Worm (Caenorhabditis elegans) whole organism, L1 larva: ENCODE results near the gene ppk-3.

Experiments used
- C04F5.9 ChIP-seq: sonication (generic microtip); optimal IDR thresholded peaks from 2 replicates; lab custom pipeline; 2016; ENCODE audit warnings: missing genetic modification characterization, missing compliant biosample characterization
- C16A3.4 ChIP-seq: fragments of 150-350 bp; optimal IDR thresholded peaks from 2 replicates; lab custom pipeline; 2014; ENCODE audit warnings: missing biosample characterization, missing genetic modification characterization
- F16B12.6 ChIP-seq: fragments of 150-350 bp; optimal IDR thresholded peaks from 2 replicates; lab custom pipeline; 2014; ENCODE audit warnings: missing biosample characterization, missing genetic modification characterization
- aha-1 ChIP-seq: fragments of 150-350 bp; optimal IDR thresholded peaks from 2 replicates; lab custom pipeline; 2014; ENCODE audit warnings: missing biosample characterization, missing genetic modification characterization
- alr-1 ChIP-seq: fragments of 200-800 bp; sonication (Bioruptor generic); optimal IDR thresholded peaks from 2 replicates; lab custom pipeline; 2018; ENCODE audit warnings: borderline replicate concordance, mild to moderate bottlenecking, missing genetic modification characterization, missing compliant biosample characterization
- aly-2 ChIP-seq: fragments of 150-350 bp; optimal IDR thresholded peaks from 2 replicates; lab custom pipeline; 2014; ENCODE audit warnings: missing biosample characterization, missing genetic modification characterization
- ama-1 ChIP-seq: fragments of 150-350 bp; optimal IDR thresholded peaks from 2 replicates; lab custom pipeline; 2014
- blmp-1 ChIP-seq: fragments of 150-350 bp; optimal IDR thresholded peaks from 2 replicates; lab custom pipeline; 2014; ENCODE audit warnings: missing biosample characterization, missing genetic modification characterization
- ceh-63 ChIP-seq: fragments of 200-800 bp; sonication (Bioruptor generic); optimal IDR thresholded peaks from 2 replicates; lab custom pipeline; 2018; ENCODE audit warnings: mild to moderate bottlenecking, missing genetic modification characterization, missing compliant biosample characterization
- ceh-8 ChIP-seq: fragments of 200-800 bp; sonication (Bioruptor generic); optimal IDR thresholded peaks from 2 replicates; lab custom pipeline; 2018; ENCODE audit warnings: mild to moderate bottlenecking, missing genetic modification characterization, moderate library complexity, missing compliant biosample characterization
- ceh-88 ChIP-seq: fragments of 200-800 bp; sonication (Bioruptor generic); IDR thresholded peaks from 2 replicates; pipeline ENCODE4 v1.3.6; 2022; ENCODE audit warnings: missing genetic modification characterization, missing compliant biosample characterization
- ceh-90 ChIP-seq: sonication (generic microtip); optimal IDR thresholded peaks from 2 replicates; lab custom pipeline; 2016; ENCODE audit warnings: missing genetic modification characterization, missing compliant biosample characterization
- ces-1 ChIP-seq: fragments of 150-350 bp; optimal IDR thresholded peaks from 2 replicates; lab custom pipeline; 2014; ENCODE audit warnings: missing biosample characterization, missing genetic modification reagents, missing genetic modification characterization
- dpl-1 ChIP-seq, 3 experiments: fragments of 150-350 bp in 2 of 3; sonication (generic microtip) in 1 of 3; optimal IDR thresholded peaks; 2 replicates each; lab custom pipeline; 2014 to 2017; ENCODE audit warnings: missing biosample characterization in 3 of 3, missing genetic modification characterization in 3 of 3, missing genetic modification reagents in 3 of 3
- dsc-1 ChIP-seq: sonication (generic microtip); optimal IDR thresholded peaks from 2 replicates; lab custom pipeline; 2016; ENCODE audit warnings: mild to moderate bottlenecking, missing genetic modification characterization, missing compliant biosample characterization
- egl-13 ChIP-seq: sonication (generic microtip); optimal IDR thresholded peaks from 2 replicates; lab custom pipeline; 2016; ENCODE audit warnings: missing genotype, missing genetic modification reagents, missing genetic modification characterization, missing compliant biosample characterization
- egl-27 ChIP-seq, 2 experiments: fragments of 150-350 bp in 1 of 2; sonication (generic microtip); optimal IDR thresholded peaks; 3 replicates each; lab custom pipeline; 2017 to 2018; ENCODE audit warnings: missing biosample characterization in 2 of 2, missing genetic modification characterization in 2 of 2, missing genetic modification reagents in 2 of 2
- elt-2 ChIP-seq: sonication (generic microtip); optimal IDR thresholded peaks from 2 replicates; lab custom pipeline; 2016; ENCODE audit warnings: missing genetic modification characterization, mild to moderate bottlenecking, inconsistent platforms, missing compliant biosample characterization, missing genetic modification reagents
- elt-3 ChIP-seq, 6 experiments: fragments of 150-350 bp in 1 of 6; sonication (generic microtip); optimal IDR thresholded peaks; 2 replicates each; lab custom pipeline; 2017 to 2018; ENCODE audit warnings: missing biosample characterization in 6 of 6, missing genetic modification characterization in 6 of 6, inconsistent platforms in 1 of 6
- ets-5 ChIP-seq: fragments of 200-800 bp; sonication (Bioruptor generic); IDR thresholded peaks from 2 replicates; pipeline ENCODE4 v1.3.6; 2022; ENCODE audit warnings: missing genetic modification characterization, missing compliant biosample characterization
- fkh-10 ChIP-seq: sonication (generic microtip); optimal IDR thresholded peaks from 2 replicates; lab custom pipeline; 2017; ENCODE audit warnings: missing biosample characterization, missing genetic modification reagents, missing genetic modification characterization
- fkh-4 ChIP-seq: sonication (generic microtip); optimal IDR thresholded peaks from 2 replicates; lab custom pipeline; 2016; ENCODE audit warnings: missing compliant biosample characterization, missing genetic modification characterization, borderline replicate concordance
- fkh-8 ChIP-seq: sonication (generic microtip); optimal IDR thresholded peaks from 2 replicates; lab custom pipeline; 2016; ENCODE audit warnings: mild to moderate bottlenecking, missing genetic modification characterization, missing compliant biosample characterization
- fos-1 ChIP-seq: fragments of 150-350 bp; optimal IDR thresholded peaks from 2 replicates; lab custom pipeline; 2014; ENCODE audit warnings: missing biosample characterization, missing genetic modification characterization
- grh-1 ChIP-seq: fragments of 200-800 bp; sonication (Bioruptor generic); IDR thresholded peaks from 2 replicates; pipeline ENCODE4 v1.3.6; 2022; ENCODE audit warnings: missing genetic modification reagents, missing genetic modification characterization, missing compliant biosample characterization
- hlh-17 ChIP-seq: fragments of 200-800 bp; sonication (Bioruptor generic); optimal IDR thresholded peaks from 2 replicates; lab custom pipeline; 2018; ENCODE audit warnings: missing genetic modification characterization, mild to moderate bottlenecking, missing compliant biosample characterization, moderate library complexity, borderline replicate concordance
- isw-1 ChIP-seq: fragments of 200-800 bp; sonication (Bioruptor generic); IDR thresholded peaks from 2 replicates; pipeline ENCODE4 v1.3.6; 2022; ENCODE audit warnings: missing genetic modification characterization, missing compliant biosample characterization
- jun-1 ChIP-seq: fragments of 150-350 bp; optimal IDR thresholded peaks from 2 replicates; lab custom pipeline; 2014; ENCODE audit warnings: missing biosample characterization, missing genetic modification reagents, missing genetic modification characterization
- lin-13 ChIP-seq: fragments of 150-350 bp; optimal IDR thresholded peaks from 2 replicates; lab custom pipeline; 2014; ENCODE audit warnings: missing biosample characterization, missing genetic modification reagents, missing genetic modification characterization
- lin-14 ChIP-seq: fragments of 200-800 bp; sonication (Bioruptor generic); optimal IDR thresholded peaks from 2 replicates; lab custom pipeline; 2018; ENCODE audit warnings: mild to moderate bottlenecking, missing genetic modification characterization, moderate library complexity, missing compliant biosample characterization
- lin-35 ChIP-seq, 2 experiments: fragments of 150-350 bp; optimal IDR thresholded peaks; 2 replicates each; lab custom pipeline; 2014; ENCODE audit warnings: missing biosample characterization in 2 of 2, missing genetic modification characterization in 2 of 2, missing genetic modification reagents in 2 of 2
- mab-9 ChIP-seq: fragments of 200-800 bp; sonication (Bioruptor generic); IDR thresholded peaks from 2 replicates; pipeline ENCODE4 v1.3.6; 2022; ENCODE audit warnings: missing genetic modification reagents, missing genetic modification characterization, missing compliant biosample characterization
- mep-1 ChIP-seq: fragments of 150-350 bp; optimal IDR thresholded peaks from 2 replicates; lab custom pipeline; 2014; ENCODE audit warnings: missing biosample characterization, missing genetic modification characterization
- nhr-11 ChIP-seq: fragments of 150-350 bp; optimal IDR thresholded peaks from 2 replicates; lab custom pipeline; 2014; ENCODE audit warnings: missing biosample characterization, missing genetic modification characterization
- nhr-20 ChIP-seq: sonication (generic microtip); optimal IDR thresholded peaks from 2 replicates; lab custom pipeline; 2016; ENCODE audit warnings: mild to moderate bottlenecking, missing genetic modification characterization, missing compliant biosample characterization
- nhr-28 ChIP-seq: fragments of 150-350 bp; optimal IDR thresholded peaks from 2 replicates; lab custom pipeline; 2014; ENCODE audit warnings: missing biosample characterization, missing genetic modification characterization
- nhr-76 ChIP-seq: sonication (generic microtip); optimal IDR thresholded peaks from 2 replicates; lab custom pipeline; 2017; ENCODE audit warnings: missing biosample characterization, missing genetic modification characterization
- nhr-77 ChIP-seq: fragments of 150-350 bp; optimal IDR thresholded peaks from 2 replicates; lab custom pipeline; 2014; ENCODE audit warnings: missing biosample characterization, missing genetic modification characterization
- nhr-84 ChIP-seq: sonication (generic microtip); optimal IDR thresholded peaks from 2 replicates; lab custom pipeline; 2017; ENCODE audit warnings: missing biosample characterization, missing genetic modification characterization
- nhr-85 ChIP-seq: sonication (generic microtip); peaks from one replicate; lab custom pipeline; 2016; ENCODE audit warnings: missing genetic modification characterization, inconsistent platforms, missing compliant biosample characterization
- nhr-90 ChIP-seq: sonication (generic microtip); optimal IDR thresholded peaks from 2 replicates; lab custom pipeline; 2016; ENCODE audit warnings: mild to moderate bottlenecking, missing genetic modification characterization, missing compliant biosample characterization; ENCODE audit not compliant: poor library complexity
- pax-3 ChIP-seq: fragments of 200-800 bp; sonication (Bioruptor generic); optimal IDR thresholded peaks from 2 replicates; lab custom pipeline; 2018; ENCODE audit warnings: mild to moderate bottlenecking, missing genetic modification characterization, moderate library complexity, missing compliant biosample characterization
- rnt-1 ChIP-seq: sonication (generic microtip); optimal IDR thresholded peaks from 2 replicates; lab custom pipeline; 2016; ENCODE audit warnings: mild to moderate bottlenecking, missing genetic modification characterization, moderate library complexity, missing compliant biosample characterization
- snpc-4 ChIP-seq: fragments of 150-350 bp; optimal IDR thresholded peaks from 2 replicates; lab custom pipeline; 2014; ENCODE audit warnings: missing biosample characterization, missing genetic modification characterization
- unc-130 ChIP-seq: fragments of 150-350 bp; optimal IDR thresholded peaks from 2 replicates; lab custom pipeline; 2017; ENCODE audit warnings: missing biosample characterization, missing genetic modification characterization, inconsistent platforms
- unc-30 ChIP-seq: sonication (generic microtip); optimal IDR thresholded peaks from 2 replicates; lab custom pipeline; 2017; ENCODE audit warnings: missing biosample characterization, missing genetic modification characterization
- unc-62 ChIP-seq: fragments of 150-350 bp; optimal IDR thresholded peaks from 2 replicates; lab custom pipeline; 2014; ENCODE audit warnings: missing biosample characterization, missing genetic modification reagents, missing genetic modification characterization
- unc-86 ChIP-seq: sonication (generic microtip); optimal IDR thresholded peaks from 2 replicates; lab custom pipeline; 2016; ENCODE audit warnings: missing genetic modification characterization, missing compliant biosample characterization
- unc-98 ChIP-seq: fragments of 200-800 bp; sonication (Bioruptor generic); IDR thresholded peaks from 2 replicates; pipeline ENCODE4 v1.3.6; 2022; ENCODE audit warnings: missing genetic modification characterization, missing compliant biosample characterization
- vab-15 ChIP-seq: sonication (generic microtip); optimal IDR thresholded peaks from 2 replicates; lab custom pipeline; 2017; ENCODE audit warnings: missing genotype, mild to moderate bottlenecking, missing genetic modification characterization, missing compliant biosample characterization
- xbp-1 ChIP-seq: sonication (generic microtip); optimal IDR thresholded peaks from 2 replicates; lab custom pipeline; 2016; ENCODE audit warnings: missing genetic modification characterization, missing compliant biosample characterization
- zag-1 ChIP-seq: fragments of 150-350 bp; optimal IDR thresholded peaks from 2 replicates; lab custom pipeline; 2014; ENCODE audit warnings: missing biosample characterization, missing genetic modification characterization
- zip-4 ChIP-seq: fragments of 200-800 bp; sonication (Bioruptor generic); optimal IDR thresholded peaks from 2 replicates; lab custom pipeline; 2018; ENCODE audit warnings: mild to moderate bottlenecking, missing genetic modification characterization, moderate library complexity, missing compliant biosample characterization
- ztf-11 ChIP-seq, 2 experiments: sonication (generic microtip); optimal IDR thresholded peaks; 2 replicates each; lab custom pipeline; 2016 to 2017; ENCODE audit warnings: missing genetic modification characterization in 2 of 2, missing biosample characterization in 1 of 2, missing compliant biosample characterization in 1 of 2

The ppk-3 gene

DNA sequence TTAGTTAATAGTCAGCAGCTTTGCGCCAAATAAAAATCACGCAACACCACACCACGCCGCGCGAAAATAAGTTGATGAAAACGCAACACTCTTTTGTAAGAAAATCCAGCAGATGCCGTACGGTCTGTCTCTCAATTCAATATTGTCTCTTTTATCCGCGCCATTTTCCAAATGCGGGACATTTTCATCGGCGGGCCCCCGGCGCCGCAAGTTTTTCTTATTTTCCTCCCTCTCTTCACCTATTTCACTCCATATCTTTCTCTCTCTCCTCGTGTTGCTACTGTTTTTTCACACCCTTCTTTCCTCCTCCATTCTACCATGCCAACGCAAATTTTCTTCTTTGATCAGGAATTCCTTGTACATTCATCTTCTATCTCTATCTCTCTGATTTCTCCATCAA lies 30.9 kb upstream of the ppk-3 start:
- TF ChIP-seq rnt-1 (tag; lab: Kevin White, UChicago): no peak
- no peak for TF ChIP-seq fkh-8 (tag; lab: Kevin White, UChicago)
- no peak for TF ChIP-seq ceh-63 (GFP tag; lab: Kevin White, UChicago)
- TF ChIP-seq mep-1 (tag; lab: Kevin White, UChicago): no peak
- no peak for TF ChIP-seq lin-35 (GFP tag; optimal IDR thresholded peaks at IDR 0.05; lab: Kevin White, UChicago)
- no peak for TF ChIP-seq lin-13 (GFP tag; lab: Kevin White, UChicago)
- TF ChIP-seq ceh-90: no peak
- TF ChIP-seq nhr-20: peak; percentile 37
- TF ChIP-seq unc-30 (tag; lab: Kevin White, UChicago): no peak
- TF ChIP-seq C16A3.4 (tag; lab: Kevin White, UChicago): no peak
- TF ChIP-seq xbp-1 (tag; lab: Kevin White, UChicago): no peak
- no peak for TF ChIP-seq aha-1
- no peak for TF ChIP-seq elt-3 (tag; optimal IDR thresholded peaks at IDR 0.05; lab: Kevin White, UChicago)
- TF ChIP-seq fkh-4: no peak
- TF ChIP-seq elt-2: no peak
- no peak for TF ChIP-seq alr-1 (tag; lab: Kevin White, UChicago)
- no peak for TF ChIP-seq dpl-1 (GFP tag; optimal IDR thresholded peaks at IDR 0.05; lab: Kevin White, UChicago)
- TF ChIP-seq hlh-17 (GFP tag; lab: Kevin White, UChicago): no peak
- no peak for TF ChIP-seq unc-86 (tag; lab: Kevin White, UChicago)
- TF ChIP-seq fkh-10: no peak
- TF ChIP-seq ces-1 (GFP tag; lab: Kevin White, UChicago): no peak
- no peak for TF ChIP-seq C04F5.9
- no peak for TF ChIP-seq ama-1
- no peak for TF ChIP-seq fos-1 (tag; lab: Kevin White, UChicago)
- no peak for TF ChIP-seq ets-5 (GFP tag; lab: Robert Waterston, UW)
- TF ChIP-seq jun-1: no peak
- TF ChIP-seq zag-1: no peak
- TF ChIP-seq aly-2: no peak
- no peak for TF ChIP-seq snpc-4 (tag; lab: Kevin White, UChicago)
- no peak for TF ChIP-seq nhr-28 (tag; lab: Kevin White, UChicago)
- TF ChIP-seq unc-130 (tag; lab: Kevin White, UChicago): no peak
- TF ChIP-seq egl-27 (tag; optimal IDR thresholded peaks at IDR 0.05; lab: Kevin White, UChicago): no peak
- TF ChIP-seq nhr-85 (tag; lab: Kevin White, UChicago): peak; percentile 89
- no peak for TF ChIP-seq isw-1
- TF ChIP-seq mab-9 (GFP tag; lab: Robert Waterston, UW): no peak
- TF ChIP-seq unc-98: no peak
- no peak for TF ChIP-seq ceh-88 (GFP tag; lab: Robert Waterston, UW)
- no peak for TF ChIP-seq nhr-84
- TF ChIP-seq lin-14: peak; percentile 55
- TF ChIP-seq vab-15: no peak
- TF ChIP-seq nhr-77 (tag; lab: Kevin White, UChicago): no peak
- TF ChIP-seq unc-62 (GFP tag; lab: Kevin White, UChicago): no peak
- TF ChIP-seq F16B12.6: no peak
- TF ChIP-seq nhr-90 (tag; lab: Kevin White, UChicago): peak; percentile 11
- no peak for TF ChIP-seq zip-4
- TF ChIP-seq ztf-11 (tag; optimal IDR thresholded peaks at IDR 0.05; lab: Kevin White, UChicago): no peak
- TF ChIP-seq blmp-1 (tag; lab: Kevin White, UChicago): peak; percentile 71
- no peak for TF ChIP-seq pax-3 (tag; lab: Kevin White, UChicago)
- peak; percentile 14; the same call in 1 of the 2 replicates for TF ChIP-seq grh-1 (GFP tag; lab: Robert Waterston, UW)
- no peak for TF ChIP-seq nhr-76 (tag; lab: Kevin White, UChicago)
- TF ChIP-seq dsc-1 (tag; lab: Kevin White, UChicago): no peak
- no peak for TF ChIP-seq egl-13 (tag; lab: Kevin White, UChicago)
- no peak for TF ChIP-seq ceh-8
- no peak for TF ChIP-seq nhr-11 (tag; lab: Kevin White, UChicago)
